Fruit fly (Drosophila melanogaster) whole organism, pupa: ENCODE measurements around the gene Tsp3A.

ENCODE experiments used
- CG10348 ChIP-seq: fragments of 200-800 bp; sonication (Bioruptor generic); IDR thresholded peaks from 2 replicates; pipeline ENCODE4 v1.3.6; 2022; ENCODE audit warnings: missing biosample characterization, missing genetic modification characterization
- CG12605 ChIP-seq: fragments of 200-800 bp; sonication (Bioruptor generic); IDR thresholded peaks from 2 replicates; pipeline ENCODE4 v1.3.6; 2022; ENCODE audit warnings: missing biosample characterization, missing genetic modification characterization
- CG13204 ChIP-seq: fragments of 200-800 bp; sonication (Bioruptor generic); optimal IDR thresholded peaks from 2 replicates; lab custom pipeline; 2018; ENCODE audit warnings: missing biosample characterization, mild to moderate bottlenecking, missing genetic modification characterization, moderate library complexity
- CG14655 ChIP-seq: fragments of 200-800 bp; sonication (Bioruptor generic); optimal IDR thresholded peaks from 3 replicates; lab custom pipeline; 2017; ENCODE audit warnings: mild to moderate bottlenecking, missing biosample characterization, missing genetic modification reagents, missing genetic modification characterization
- CG15710 ChIP-seq: fragments of 200-800 bp; sonication (Bioruptor generic); optimal IDR thresholded peaks from 2 replicates; lab custom pipeline; 2018; ENCODE audit warnings: missing biosample characterization, mild to moderate bottlenecking, missing genetic modification characterization, moderate library complexity
- CG17806 ChIP-seq: fragments of 200-800 bp; sonication (Bioruptor generic); optimal IDR thresholded peaks from 2 replicates; lab custom pipeline; 2018; ENCODE audit warnings: missing biosample characterization, mild to moderate bottlenecking, missing genetic modification characterization, moderate library complexity
- CG32121 ChIP-seq: fragments of 200-800 bp; sonication (Bioruptor generic); IDR thresholded peaks from 2 replicates; pipeline ENCODE4 v1.3.6; 2022; ENCODE audit warnings: missing biosample characterization, missing genetic modification characterization
- CG34367 ChIP-seq: fragments of 200-800 bp; sonication (Bioruptor generic); optimal IDR thresholded peaks from 2 replicates; lab custom pipeline; 2018; ENCODE audit warnings: missing biosample characterization, mild to moderate bottlenecking, missing genetic modification characterization
- CG4496 ChIP-seq: fragments of 200-800 bp; sonication (Bioruptor generic); IDR thresholded peaks from 3 replicates; pipeline ENCODE4 v1.3.6; 2022; ENCODE audit warnings: missing biosample characterization, missing genetic modification characterization
- CG8159 ChIP-seq: fragments of 200-800 bp; sonication (Bioruptor generic); optimal IDR thresholded peaks from 3 replicates; lab custom pipeline; 2018; ENCODE audit warnings: missing biosample characterization, mild to moderate bottlenecking, missing genetic modification characterization, moderate library complexity
- CG8301 ChIP-seq: fragments of 200-800 bp; sonication (Bioruptor generic); optimal IDR thresholded peaks from 2 replicates; lab custom pipeline; 2018; ENCODE audit warnings: missing biosample characterization, mild to moderate bottlenecking, missing genetic modification characterization
- CG9948 ChIP-seq: fragments of 200-800 bp; sonication (Bioruptor generic); optimal IDR thresholded peaks from 2 replicates; lab custom pipeline; 2018; ENCODE audit warnings: missing biosample characterization, mild to moderate bottlenecking, missing genetic modification characterization, moderate library complexity
- D1 ChIP-seq: fragments of 200-800 bp; sonication (Bioruptor generic); optimal IDR thresholded peaks from 2 replicates; lab custom pipeline; 2018; ENCODE audit warnings: missing biosample characterization, mild to moderate bottlenecking, missing genetic modification characterization, moderate library complexity
- EcR ChIP-seq: fragments of 200-800 bp; sonication (Bioruptor generic); optimal IDR thresholded peaks from 3 replicates; lab custom pipeline; 2019; ENCODE audit warnings: missing biosample characterization, missing genetic modification characterization, mild to moderate bottlenecking, moderate library complexity, missing genetic modification reagents
- Ets98B ChIP-seq: fragments of 200-800 bp; sonication (Bioruptor generic); IDR thresholded peaks from 2 replicates; pipeline ENCODE4 v1.3.6; 2022; ENCODE audit warnings: missing biosample characterization, missing genetic modification characterization
- Pif1A ChIP-seq: fragments of 200-800 bp; sonication (Bioruptor generic); optimal IDR thresholded peaks from 3 replicates; lab custom pipeline; 2016; ENCODE audit warnings: missing biosample characterization, missing genetic modification characterization
- Pif1B ChIP-seq: fragments of 200-800 bp; sonication (Bioruptor generic); optimal IDR thresholded peaks from 3 replicates; lab custom pipeline; 2016; ENCODE audit warnings: missing biosample characterization, missing genetic modification characterization
- Snoo ChIP-seq: fragments of 200-800 bp; sonication (Bioruptor generic); optimal IDR thresholded peaks from 3 replicates; lab custom pipeline; 2017; ENCODE audit warnings: missing biosample characterization, mild to moderate bottlenecking, missing genetic modification characterization, inconsistent platforms
- fd96Ca ChIP-seq: fragments of 200-800 bp; sonication (Bioruptor generic); IDR thresholded peaks from 3 replicates; pipeline ENCODE4 v1.3.6; 2022; ENCODE audit warnings: missing biosample characterization, missing genetic modification characterization
- gl ChIP-seq: fragments of 200-800 bp; sonication (Bioruptor generic); optimal IDR thresholded peaks from 2 replicates; lab custom pipeline; 2018; ENCODE audit warnings: missing biosample characterization, mild to moderate bottlenecking, missing genetic modification characterization
- rn ChIP-seq: fragments of 200-800 bp; sonication (Bioruptor generic); IDR thresholded peaks from 2 replicates; pipeline ENCODE4 v1.3.6; 2022; ENCODE audit warnings: missing biosample characterization, missing genetic modification characterization

The Tsp3A gene

DNA sequence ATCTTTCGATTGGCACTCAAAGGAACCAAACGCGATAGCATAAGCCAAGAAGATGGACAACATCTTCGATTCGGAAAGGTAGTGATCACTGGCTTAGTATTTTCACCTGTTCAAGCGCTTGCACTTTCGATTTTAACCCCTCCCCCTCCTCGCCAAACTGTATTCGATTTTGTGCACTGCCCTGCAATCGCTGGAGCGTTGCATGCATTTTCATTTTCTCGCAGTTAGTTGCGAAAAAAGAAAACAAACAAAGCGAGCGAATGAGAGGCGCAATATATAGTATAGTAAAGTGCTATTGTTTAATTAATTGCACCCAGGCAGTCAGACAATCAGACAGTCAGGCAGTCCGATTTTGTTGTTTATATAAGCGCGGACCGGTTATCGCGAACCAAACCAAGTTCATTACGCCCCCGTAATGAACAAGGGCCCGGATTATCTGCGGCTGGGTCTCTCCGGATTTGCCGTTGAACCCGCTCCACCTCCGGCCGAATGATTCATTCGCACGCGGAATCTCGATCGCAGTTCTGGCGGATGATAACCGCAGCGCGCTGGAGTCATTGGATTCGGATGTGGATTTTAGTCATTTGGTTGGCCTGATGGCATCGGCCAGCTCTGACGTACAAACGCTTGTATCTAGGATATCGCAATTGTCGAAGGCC lies 26.3 kb downstream of the Tsp3A start:
- peak; percentile 96 for TF ChIP-seq EcR (GFP tag; lab: Kevin White, UChicago)
- no peak for TF ChIP-seq CG17806 (tag; lab: Kevin White, UChicago)

DNA sequence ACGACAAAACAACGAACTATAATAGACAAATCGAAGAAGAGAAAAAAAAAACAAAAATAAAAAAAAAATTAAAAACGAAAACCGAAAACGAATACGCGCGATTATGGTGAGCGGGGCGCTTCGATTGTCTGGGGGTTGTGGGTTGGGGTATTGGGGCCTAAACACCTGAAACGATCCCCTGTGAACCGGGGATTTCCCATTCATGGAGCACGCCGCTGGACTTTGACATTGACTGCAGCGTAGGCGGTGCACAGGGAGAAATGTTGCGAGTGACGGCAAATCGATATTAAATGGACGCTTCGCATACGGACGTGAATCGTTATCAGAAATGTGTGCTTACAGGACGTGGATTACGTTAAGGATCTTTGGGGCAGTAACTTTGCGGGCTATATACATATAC lies 27.3 kb downstream of the Tsp3A start:
- TF ChIP-seq Snoo (tag; lab: Kevin White, UChicago) (no peak), fd96Ca (GFP tag; lab: Robert Waterston, UW) (peak; percentile 8; the same call in 1 of the 3 replicates), CG8159 (tag; lab: Kevin White, UChicago) (no peak)

dm6 chrX:2591315-2591999 lies 28.1 kb downstream of the Tsp3A start:
- TF ChIP-seq rn (GFP tag; lab: Robert Waterston, UW) (no peak), CG13204 (no peak), CG15710 (no peak)

DNA sequence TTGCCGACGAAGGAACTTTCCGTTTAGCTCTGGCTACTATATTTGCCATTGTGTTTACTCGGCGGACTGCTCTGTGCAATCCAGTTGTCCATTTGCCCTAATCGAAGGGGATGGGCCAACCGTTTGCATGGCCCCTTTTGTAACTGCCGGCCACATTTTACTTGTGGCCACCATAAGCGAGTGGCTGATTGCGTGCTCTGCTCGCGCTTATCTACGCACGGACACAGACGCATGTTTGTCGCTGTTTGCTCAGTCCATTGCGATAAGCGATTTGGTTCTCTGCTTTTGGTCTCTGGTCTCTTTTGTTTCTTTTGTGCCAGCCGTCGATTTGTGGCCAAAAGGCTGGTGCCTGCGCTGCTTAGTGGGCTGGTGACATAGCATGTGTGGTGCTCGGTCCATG lies 28.9 kb downstream of the Tsp3A start:
- TF ChIP-seq CG15710 (no peak), CG34367 (no peak), rn (GFP tag; lab: Robert Waterston, UW) (no peak), EcR (GFP tag; lab: Kevin White, UChicago) (peak; percentile 46)

- peak; percentile 98 for TF ChIP-seq CG4496
- TF ChIP-seq CG12605 (GFP tag; lab: Robert Waterston, UW), result peak; percentile 90
- TF ChIP-seq CG32121, result peak; percentile 96
- peak; percentile 90 for TF ChIP-seq CG8301 (tag; lab: Kevin White, UChicago)
- peak; percentile 71 for TF ChIP-seq CG17806 (tag; lab: Kevin White, UChicago)
- no peak for TF ChIP-seq CG13204
- TF ChIP-seq fd96Ca (GFP tag; lab: Robert Waterston, UW), result peak; percentile 98
- peak; percentile 90 for TF ChIP-seq rn (GFP tag; lab: Robert Waterston, UW)
- peak; percentile 89 for TF ChIP-seq Pif1B (GFP tag; lab: Kevin White, UChicago)
- TF ChIP-seq CG14655 (GFP tag; lab: Kevin White, UChicago), result peak; percentile 85
- peak; percentile 69 for TF ChIP-seq CG34367
- peak; percentile 32 for TF ChIP-seq gl (tag; lab: Kevin White, UChicago)
- TF ChIP-seq Ets98B (GFP tag; lab: Robert Waterston, UW), result peak; percentile 97
- TF ChIP-seq Snoo (tag; lab: Kevin White, UChicago), result peak; percentile 91
- TF ChIP-seq CG9948 (tag; lab: Kevin White, UChicago), result peak; percentile 80
- peak; percentile 76 for TF ChIP-seq CG8159 (tag; lab: Kevin White, UChicago)
- peak; percentile 43 for TF ChIP-seq D1 (tag; lab: Kevin White, UChicago)
- peak; percentile 83 for TF ChIP-seq CG10348 (GFP tag; lab: Robert Waterston, UW)
- TF ChIP-seq Pif1A (GFP tag; lab: Kevin White, UChicago), result peak; percentile 93
- peak; percentile 79 for TF ChIP-seq CG15710
- TF ChIP-seq EcR (GFP tag; lab: Kevin White, UChicago), result no peak
Measured at dm6 chrX:2589446-2590038, 30.0 kb downstream of the Tsp3A start.

dm6 chrX:2588415-2589411 lies 30.8 kb downstream of the Tsp3A start, which contains the start of gene egh:
Gene egh, plus strand, starts transcription at chrX:2588503.
- peak; percentile 41 for TF ChIP-seq CG8159 (tag; lab: Kevin White, UChicago)
- TF ChIP-seq CG32121, result peak; percentile 59; the same call in 1 of the 2 replicates
- peak; percentile 69 for TF ChIP-seq rn (GFP tag; lab: Robert Waterston, UW)
- TF ChIP-seq CG15710, result peak; percentile 29
- no peak for TF ChIP-seq D1 (tag; lab: Kevin White, UChicago)
- no peak for TF ChIP-seq CG10348 (GFP tag; lab: Robert Waterston, UW)
- TF ChIP-seq CG13204, result peak; percentile 75
- peak; percentile 76 for TF ChIP-seq CG14655 (GFP tag; lab: Kevin White, UChicago)
- TF ChIP-seq Snoo (tag; lab: Kevin White, UChicago), result peak; percentile 52
- TF ChIP-seq CG34367, result peak; percentile 10
- TF ChIP-seq CG9948 (tag; lab: Kevin White, UChicago), result peak; percentile 46
- TF ChIP-seq gl (tag; lab: Kevin White, UChicago), result peak; percentile 10
- TF ChIP-seq CG17806 (tag; lab: Kevin White, UChicago), result peak; percentile 52
- peak; percentile 84 for TF ChIP-seq Ets98B (GFP tag; lab: Robert Waterston, UW)
- peak; percentile 74 for TF ChIP-seq CG12605 (GFP tag; lab: Robert Waterston, UW)
- TF ChIP-seq fd96Ca (GFP tag; lab: Robert Waterston, UW), result peak; percentile 86
- TF ChIP-seq Pif1A (GFP tag; lab: Kevin White, UChicago), result peak; percentile 80
- TF ChIP-seq CG4496, result peak; percentile 91
- TF ChIP-seq Pif1B (GFP tag; lab: Kevin White, UChicago), result peak; percentile 83
- TF ChIP-seq EcR (GFP tag; lab: Kevin White, UChicago), result peak; percentile 26
- peak; percentile 58 for TF ChIP-seq CG8301 (tag; lab: Kevin White, UChicago)
